Worm (Caenorhabditis elegans): ENCODE measurements around the gene sahd-1.

The sahd-1 gene

ce11 chrII:5553531-5553930, 38.8 kb upstream of the sahd-1 start:
- TF ChIP-seq pqm-1 (tag; optimal IDR thresholded peaks at IDR 0.05) (peak; percentile 95), elt-2 (tag; optimal IDR thresholded peaks at IDR 0.05) (peak; percentile 92), nhr-12 (tag; optimal IDR thresholded peaks at IDR 0.05) (no peak), jun-1 (tag; optimal IDR thresholded peaks at IDR 0.05) (no peak), ceh-9 (tag; optimal IDR thresholded peaks at IDR 0.05) (no peak), skn-1 (tag; optimal IDR thresholded peaks at IDR 0.05) (no peak), nhr-23 (tag; optimal IDR thresholded peaks at IDR 0.05) (no peak), nhr-77 (tag; optimal IDR thresholded peaks at IDR 0.05) (no peak), lsy-12 (tag; optimal IDR thresholded peaks at IDR 0.05) (no peak), pha-4 (tag; optimal IDR thresholded peaks at IDR 0.05) (peak; percentile 67), egl-27 (tag; optimal IDR thresholded peaks at IDR 0.05) (no peak), fos-1 (tag; optimal IDR thresholded peaks at IDR 0.05) (no peak), elt-1 (tag; optimal IDR thresholded peaks at IDR 0.05) (no peak), fkh-10 (GFP tag; optimal IDR thresholded peaks at IDR 0.05) (no peak), fkh-2 (tag; optimal IDR thresholded peaks at IDR 0.05) (no peak), nfya-1 (tag; optimal IDR thresholded peaks at IDR 0.05; ENCODE audit: insufficient read depth) (no peak), ZK546.5 (tag; optimal IDR thresholded peaks at IDR 0.05) (no peak), snpc-4 (tag; optimal IDR thresholded peaks at IDR 0.05) (no peak)

ce11 chrII:5551517-5551916, 36.8 kb upstream of the sahd-1 start, which contains the start of gene C17C3.5:
Gene C17C3.5 (plus strand): TSS chrII:5551817.
- TF ChIP-seq elt-1 (tag; optimal IDR thresholded peaks at IDR 0.05) (no peak), fos-1 (tag; optimal IDR thresholded peaks at IDR 0.05) (no peak)

DNA sequence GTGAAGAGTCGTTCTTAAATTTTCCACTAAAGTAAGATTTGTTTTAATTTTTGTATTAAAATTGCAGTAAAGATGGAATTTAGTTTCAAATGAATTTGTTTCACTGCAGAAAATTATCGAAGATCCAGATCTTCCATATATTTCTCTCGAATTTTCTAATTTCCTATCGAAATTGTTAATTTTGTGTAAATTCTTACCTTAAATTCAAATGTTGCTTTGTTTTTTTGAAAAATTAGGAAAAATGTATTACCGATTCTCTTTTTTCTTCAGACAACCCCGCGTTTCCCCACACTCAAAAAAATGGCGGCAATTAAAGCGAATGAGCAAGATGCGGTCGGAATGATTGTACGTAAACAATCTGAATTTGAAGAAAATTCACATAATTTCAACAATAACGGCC, 35.0 kb upstream of the sahd-1 start, which contains the start of gene C17C3.6:
Gene C17C3.6, plus strand, starts transcription at position 301 of the 400 bp plus-strand sequence.
- TF ChIP-seq lin-39 (tag; optimal IDR thresholded peaks at IDR 0.05) (no peak), nhr-77 (tag; optimal IDR thresholded peaks at IDR 0.05) (no peak), nhr-11 (tag; optimal IDR thresholded peaks at IDR 0.05) (no peak), ama-1 (optimal IDR thresholded peaks at IDR 0.05) (no peak), mdl-1 (tag; optimal IDR thresholded peaks at IDR 0.05) (no peak), nfya-1 (tag; optimal IDR thresholded peaks at IDR 0.05; ENCODE audit: insufficient read depth) (no peak), nhr-23 (tag; optimal IDR thresholded peaks at IDR 0.05) (no peak), ceh-16 (tag; optimal IDR thresholded peaks at IDR 0.05) (no peak), unc-39 (tag; optimal IDR thresholded peaks at IDR 0.05) (no peak), ztf-11 (tag; optimal IDR thresholded peaks at IDR 0.05) (no peak), lsy-12 (tag; optimal IDR thresholded peaks at IDR 0.05) (no peak), ceh-28 (tag; optimal IDR thresholded peaks at IDR 0.05) (no peak), jun-1 (tag; optimal IDR thresholded peaks at IDR 0.05) (no peak), nhr-28 (tag; optimal IDR thresholded peaks at IDR 0.05) (no peak), elt-2 (tag; optimal IDR thresholded peaks at IDR 0.05) (no peak)

ce11 chrII:5547442-5547894, 32.7 kb upstream of the sahd-1 start, which contains the start of gene acdh-2:
Gene acdh-2 (minus strand): TSS chrII:5547492.
- TF ChIP-seq eor-1 (tag; optimal IDR thresholded peaks at IDR 0.05) (no peak), mml-1 (tag; optimal IDR thresholded peaks at IDR 0.05) (no peak), lsy-12 (tag; optimal IDR thresholded peaks at IDR 0.05) (no peak), nhr-77 (tag; optimal IDR thresholded peaks at IDR 0.05) (no peak), fkh-2 (tag; optimal IDR thresholded peaks at IDR 0.05) (no peak), nhr-25 (tag; optimal IDR thresholded peaks at IDR 0.05) (no peak), ztf-11 (tag; optimal IDR thresholded peaks at IDR 0.05) (no peak), ceh-9 (tag; optimal IDR thresholded peaks at IDR 0.05) (no peak), hmg-11 (tag; optimal IDR thresholded peaks at IDR 0.05) (no peak), ama-1 (optimal IDR thresholded peaks at IDR 0.05) (no peak), nfya-1 (tag; optimal IDR thresholded peaks at IDR 0.05; ENCODE audit: insufficient read depth) (peak; percentile 35), pha-4 (tag; optimal IDR thresholded peaks at IDR 0.05) (no peak), elt-2 (tag; optimal IDR thresholded peaks at IDR 0.05) (no peak), nhr-43 (tag; optimal IDR thresholded peaks at IDR 0.05; ENCODE audit: poor library complexity, severe bottlenecking) (peak; percentile 18), pqm-1 (tag; optimal IDR thresholded peaks at IDR 0.05) (no peak)

ce11 chrII:5544764-5545163, 30.0 kb upstream of the sahd-1 start, which contains the start of gene ins-13:
Gene ins-13 (minus strand): TSS chrII:5544864.
- TF ChIP-seq ama-1 (optimal IDR thresholded peaks at IDR 0.05) (no peak), lin-39 (tag; optimal IDR thresholded peaks at IDR 0.05) (no peak), fos-1 (tag; optimal IDR thresholded peaks at IDR 0.05) (no peak), ceh-9 (tag; optimal IDR thresholded peaks at IDR 0.05) (no peak), eor-1 (tag; optimal IDR thresholded peaks at IDR 0.05) (no peak), nhr-67 (tag; optimal IDR thresholded peaks at IDR 0.05) (no peak), egl-27 (tag; optimal IDR thresholded peaks at IDR 0.05) (no peak), hmg-11 (tag; optimal IDR thresholded peaks at IDR 0.05) (no peak), egl-5 (tag; optimal IDR thresholded peaks at IDR 0.05) (no peak), nhr-12 (tag; optimal IDR thresholded peaks at IDR 0.05) (no peak), elt-2 (tag; optimal IDR thresholded peaks at IDR 0.05) (no peak), elt-1 (tag; optimal IDR thresholded peaks at IDR 0.05) (no peak), unc-62 (GFP tag; optimal IDR thresholded peaks at IDR 0.05) (no peak)

All from whole organism, L3 larva.